Worm (Caenorhabditis elegans): ENCODE results near the gene C13G3.1.
A peak's percentile ranks its signal among the peaks of the same experiment; 100 is the strongest.

Gene C13G3.1

DNA sequence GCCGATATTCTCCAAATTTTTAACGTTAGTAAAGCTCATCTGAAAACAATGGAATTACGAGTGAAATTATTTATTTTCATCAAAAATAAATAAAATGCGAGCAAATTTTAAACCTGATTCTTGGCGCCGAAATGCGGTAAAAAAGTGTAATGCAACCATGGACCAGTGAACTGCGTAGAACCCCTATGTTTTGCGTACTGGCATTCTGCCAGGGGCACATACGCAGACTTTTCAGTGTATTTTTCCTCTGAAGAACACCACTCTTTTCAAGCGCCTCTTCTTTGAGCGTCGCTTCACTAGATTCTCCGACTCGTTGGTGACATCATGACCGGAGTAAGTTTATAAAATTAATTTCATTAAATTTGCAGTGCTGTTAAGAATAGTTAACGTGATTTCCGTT, 46.8 kb downstream of the C13G3.1 start, which contains the start of the genes ctf-4 and eef-1G:
Gene ctf-4 (minus strand): TSS at position 39 of the 400 bp plus-strand sequence.
Gene eef-1G (plus strand): TSS at position 219 of the 400 bp plus-strand sequence.
- TF ChIP-seq sox-2 (GFP tag; IDR thresholded peaks at IDR 0.05) = no peak
- peak; percentile 64 for TF ChIP-seq ceh-31 (tag; optimal IDR thresholded peaks at IDR 0.05)
- TF ChIP-seq odd-2 (tag; optimal IDR thresholded peaks at IDR 0.05) = no peak
- TF ChIP-seq Y22D7AL.16 (tag; optimal IDR thresholded peaks at IDR 0.05) = no peak
- no peak for TF ChIP-seq ceh-22 (tag; optimal IDR thresholded peaks at IDR 0.05)
- no peak for TF ChIP-seq K09A11.1 (tag; optimal IDR thresholded peaks at IDR 0.05; ENCODE audit: insufficient read depth)
- no peak for TF ChIP-seq fkh-10 (GFP tag; optimal IDR thresholded peaks at IDR 0.05)
- peak; percentile 29 for TF ChIP-seq ets-4 (tag; optimal IDR thresholded peaks at IDR 0.05)
- no peak for TF ChIP-seq nhr-11 (tag; optimal IDR thresholded peaks at IDR 0.05)
- no peak for TF ChIP-seq gmeb-2 (tag; optimal IDR thresholded peaks at IDR 0.05)
- no peak for TF ChIP-seq ceh-45 (GFP tag; IDR thresholded peaks at IDR 0.05)
- peak; percentile 30 for TF ChIP-seq ceh-14 (tag; optimal IDR thresholded peaks at IDR 0.05)
- no peak for TF ChIP-seq ceh-48 (tag; optimal IDR thresholded peaks at IDR 0.05)
- TF ChIP-seq mec-3 (tag; optimal IDR thresholded peaks at IDR 0.05; ENCODE audit: borderline replicate concordance) = no peak
- no peak for TF ChIP-seq nhr-232 (tag; optimal IDR thresholded peaks at IDR 0.05)
- peak; percentile 88 for TF ChIP-seq nfya-1 (tag; optimal IDR thresholded peaks at IDR 0.05)
- peak; percentile 18 for TF ChIP-seq hlh-30 (tag; optimal IDR thresholded peaks at IDR 0.05; ENCODE audit: insufficient read depth)
- TF ChIP-seq unc-86 (tag; optimal IDR thresholded peaks at IDR 0.05) = no peak
- no peak for TF ChIP-seq pha-2 (tag; optimal IDR thresholded peaks at IDR 0.05)
- no peak for TF ChIP-seq ama-1 (optimal IDR thresholded peaks at IDR 0.05)
- no peak for TF ChIP-seq K02D7.2 (tag; optimal IDR thresholded peaks at IDR 0.05)
- TF ChIP-seq F13H6.1 (tag; optimal IDR thresholded peaks at IDR 0.05) = no peak
- TF ChIP-seq fkh-6 (tag; optimal IDR thresholded peaks at IDR 0.05) = no peak
- no peak for TF ChIP-seq npax-4 (tag; optimal IDR thresholded peaks at IDR 0.05)
- no peak for TF ChIP-seq fax-1 (tag; optimal IDR thresholded peaks at IDR 0.05)
- TF ChIP-seq pros-1 (tag; optimal IDR thresholded peaks at IDR 0.05) = peak; percentile 5
- no peak for TF ChIP-seq ceh-30 (tag; optimal IDR thresholded peaks at IDR 0.05)
- TF ChIP-seq ceh-2 (tag; optimal IDR thresholded peaks at IDR 0.05) = peak; percentile 18
- TF ChIP-seq dmd-4 (tag; optimal IDR thresholded peaks at IDR 0.05; ENCODE audit: borderline replicate concordance) = no peak
- TF ChIP-seq elt-2 (tag; optimal IDR thresholded peaks at IDR 0.05) = no peak
- no peak for TF ChIP-seq ahr-1 (tag; optimal IDR thresholded peaks at IDR 0.05)
- no peak for TF ChIP-seq pag-3 (tag; optimal IDR thresholded peaks at IDR 0.05; ENCODE audit: borderline replicate concordance)
- no peak for TF ChIP-seq ceh-19 (GFP tag; optimal IDR thresholded peaks at IDR 0.05)
- TF ChIP-seq che-1 (tag; optimal IDR thresholded peaks at IDR 0.05) = no peak
- TF ChIP-seq unc-3 (GFP tag; conservative IDR thresholded peaks at IDR 0.05) = no peak
- TF ChIP-seq unc-3 (tag; optimal IDR thresholded peaks at IDR 0.05) = no peak
- peak; percentile 90 for TF ChIP-seq rnt-1 (tag; optimal IDR thresholded peaks at IDR 0.05)
- TF ChIP-seq tbx-7 (tag; optimal IDR thresholded peaks at IDR 0.05) = no peak
- no peak for TF ChIP-seq sox-4 (tag; optimal IDR thresholded peaks at IDR 0.05)
- TF ChIP-seq eyg-1 (tag; optimal IDR thresholded peaks at IDR 0.05) = no peak
- TF ChIP-seq unc-55 (GFP tag; optimal IDR thresholded peaks at IDR 0.05) = peak; percentile 85
- TF ChIP-seq elt-4 (tag; optimal IDR thresholded peaks at IDR 0.05) = no peak
- TF ChIP-seq pqm-1 (tag; optimal IDR thresholded peaks at IDR 0.05) = peak; percentile 62
- peak; percentile 28 for TF ChIP-seq hlh-8 (tag; optimal IDR thresholded peaks at IDR 0.05)
- TF ChIP-seq pax-1 (tag; optimal IDR thresholded peaks at IDR 0.05) = no peak
- no peak for TF ChIP-seq hlh-13 (GFP tag; optimal IDR thresholded peaks at IDR 0.05)
- peak; percentile 72 for TF ChIP-seq ref-2 (tag; optimal IDR thresholded peaks at IDR 0.05)
- peak; percentile 62 for TF ChIP-seq ceh-18 (tag; optimal IDR thresholded peaks at IDR 0.05)
- TF ChIP-seq sdc-2 (tag; optimal IDR thresholded peaks at IDR 0.05) = no peak
- no peak for TF ChIP-seq zip-5 (tag; optimal IDR thresholded peaks at IDR 0.05)
- TF ChIP-seq T23F11.4 (GFP tag; optimal IDR thresholded peaks at IDR 0.05) = no peak
- TF ChIP-seq unc-42 (tag; optimal IDR thresholded peaks at IDR 0.05) = peak; percentile 52
- TF ChIP-seq syd-9 (tag; optimal IDR thresholded peaks at IDR 0.05) = peak; percentile 25
- peak; percentile 18 for TF ChIP-seq ceh-24 (tag; optimal IDR thresholded peaks at IDR 0.05)
- no peak for TF ChIP-seq lim-6 (tag; optimal IDR thresholded peaks at IDR 0.05)
